Fruit fly (Drosophila melanogaster) Kc167 (cell line): ENCODE results near the gene CG10089.

Source experiments
- Myc ChIP-seq: fragments of >200 bp; optimal IDR thresholded peaks from 2 replicates; lab custom pipeline; 2017; ENCODE audit warnings: missing external identifiers
- Sin3A ChIP-seq: fragments of >200 bp; optimal IDR thresholded peaks from 2 replicates; lab custom pipeline; 2018; ENCODE audit warnings: missing external identifiers
- h ChIP-seq: fragments of >200 bp; optimal IDR thresholded peaks from 3 replicates; lab custom pipeline; 2018; ENCODE audit warnings: missing external identifiers
- insv ChIP-seq: fragments of >200 bp; optimal IDR thresholded peaks from 3 replicates; lab custom pipeline; 2018; ENCODE audit warnings: missing external identifiers
- psq ChIP-seq: fragments of >200 bp; optimal IDR thresholded peaks from 2 replicates; lab custom pipeline; 2017; ENCODE audit warnings: missing external identifiers

dm6 chr3L:13476070-13476469 is 1.5 kb upstream of the CG10089 start:
- no peak for TF ChIP-seq h (lab: Kevin White, UChicago)
- TF ChIP-seq Sin3A (lab: Kevin White, UChicago): no peak
- no peak for TF ChIP-seq psq (lab: Kevin White, UChicago)
- TF ChIP-seq Myc (lab: Kevin White, UChicago): no peak
- TF ChIP-seq insv (lab: Kevin White, UChicago): no peak
